Fruit fly (Drosophila melanogaster) whole organism, prepupa: ENCODE data around the gene Tcs6.

Source experiments
- Hr39 ChIP-seq: fragments of 200-800 bp; sonication (Bioruptor generic); optimal IDR thresholded peaks from 2 replicates; lab custom pipeline; 2016; ENCODE audit warnings: missing biosample characterization, missing genetic modification characterization
- salr ChIP-seq, 2 experiments: fragments of 200-800 bp; sonication (Bioruptor generic); optimal IDR thresholded peaks; 3 replicates each; lab custom pipeline; 2016 to 2018; ENCODE audit warnings: missing biosample characterization in 2 of 2, missing genetic modification characterization in 2 of 2, mild to moderate bottlenecking in 1 of 2

dm6 chr3R:26008892-26009539 is 49.0 kb downstream of the Tcs6 start:
- TF ChIP-seq Hr39 (GFP tag; lab: Kevin White, UChicago) (peak; percentile 98), salr (GFP tag; optimal IDR thresholded peaks at IDR 0.05; lab: Kevin White, UChicago) (peak; percentile 96 to 97)
